Fruit fly (Drosophila melanogaster): ENCODE results near the gene CG18284.

DNA sequence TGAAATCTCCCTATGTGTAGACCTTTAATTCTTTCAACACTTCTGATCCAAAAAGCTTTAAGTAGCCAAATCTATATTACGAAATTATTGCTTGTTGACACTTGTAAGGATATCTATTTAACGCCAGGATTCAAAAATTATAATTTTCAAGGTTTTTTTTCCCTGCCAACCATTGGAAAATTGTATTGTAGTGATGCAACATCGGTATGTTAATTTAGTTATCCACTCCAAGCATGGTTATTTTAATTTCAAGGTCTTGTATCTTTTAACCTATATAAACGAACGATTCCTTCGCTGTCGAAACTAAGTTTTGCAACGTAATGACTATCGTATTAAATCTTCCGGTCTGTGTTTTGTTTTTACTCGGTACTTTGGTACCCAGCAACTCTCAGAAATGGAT lies 2.3 kb downstream of the CG18284 start, which contains the start of gene CG17097:
- TF ChIP-seq gcm (GFP tag; optimal IDR thresholded peaks at IDR 0.05) (no peak), CG6791 (GFP tag; IDR thresholded peaks at IDR 0.05; ENCODE audit: partially characterized antibody) (no peak), Lpt (GFP tag; optimal IDR thresholded peaks at IDR 0.05) (no peak), CG10267 (tag; optimal IDR thresholded peaks at IDR 0.05) (no peak), ssp (GFP tag; IDR thresholded peaks at IDR 0.05) (no peak), maf-S (GFP tag; optimal IDR thresholded peaks at IDR 0.05) (no peak), ATbp (GFP tag; optimal IDR thresholded peaks at IDR 0.05) (no peak), fru (optimal IDR thresholded peaks at IDR 0.05) (no peak)
